In the genomic region with DNA sequence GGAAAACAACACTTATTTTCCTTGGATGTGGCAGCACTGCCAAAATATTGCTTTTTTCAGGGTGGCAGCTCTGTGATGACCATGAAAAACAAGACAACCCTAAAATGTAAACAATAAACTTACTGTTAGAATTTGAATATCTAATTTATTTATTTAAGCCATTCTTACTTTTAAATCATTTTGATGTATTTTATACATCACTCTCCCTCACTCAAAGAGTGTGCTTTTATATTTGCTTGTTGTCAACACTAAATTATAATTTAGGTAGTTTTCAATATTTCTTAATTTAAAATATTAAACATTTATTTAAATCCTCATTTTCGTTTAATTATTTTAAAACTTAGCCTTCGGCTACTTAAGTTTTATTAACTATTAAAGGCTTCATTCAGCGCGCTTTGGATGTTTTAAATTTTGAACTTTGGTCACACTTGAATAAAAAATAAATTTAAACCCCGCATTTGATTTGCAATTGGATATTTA, we compare ENCODE assay signal across 1 fruit fly cellular context.
TF ChIP-seq lines count a peak whose summit lies in the region.

A gene (minus strand): TSS at position 39 of the 480 bp plus-strand sequence.
A gene (plus strand): TSS at position 415 of the 480 bp plus-strand sequence.

TF ChIP-seq in whole organism, embryonic, 481 proteins besides CTCF, POLR2A, EP300 and RAD21 (continued from another document):
- no peak for TF ChIP-seq Doc2 (GFP tag; IDR thresholded peaks at IDR 0.05; lab: Robert Waterston, UW)
- no peak for TF ChIP-seq Neu2 (GFP tag; optimal IDR thresholded peaks at IDR 0.05; lab: Kevin White, UChicago; ENCODE audit: borderline replicate concordance)
- no peak for TF ChIP-seq Tbp (GFP tag; optimal IDR thresholded peaks at IDR 0.05; lab: Kevin White, UChicago)
- TF ChIP-seq CG17802 (tag; optimal IDR thresholded peaks at IDR 0.05; lab: Kevin White, UChicago), result no peak
- no peak for TF ChIP-seq Gsc (GFP tag; IDR thresholded peaks at IDR 0.05; lab: Robert Waterston, UW)
- TF ChIP-seq slbo (GFP tag; IDR thresholded peaks at IDR 0.05; lab: Robert Waterston, UW), result no peak
- TF ChIP-seq CG9817 (tag; optimal IDR thresholded peaks at IDR 0.05; lab: Kevin White, UChicago), result no peak
- TF ChIP-seq Deaf1 (tag; optimal IDR thresholded peaks at IDR 0.05; lab: Kevin White, UChicago), result no peak
- TF ChIP-seq CG11696 (GFP tag; IDR thresholded peaks at IDR 0.05; lab: Robert Waterston, UW), result no peak
- TF ChIP-seq fd3F (GFP tag; optimal IDR thresholded peaks at IDR 0.05; lab: Kevin White, UChicago), result no peak
- TF ChIP-seq NK7.1 (GFP tag; optimal IDR thresholded peaks at IDR 0.05; lab: Kevin White, UChicago), result no peak
- no peak for TF ChIP-seq org-1 (GFP tag; optimal IDR thresholded peaks at IDR 0.05; lab: Kevin White, UChicago)
- no peak for TF ChIP-seq CG2129 (GFP tag; IDR thresholded peaks at IDR 0.05; lab: Robert Waterston, UW; ENCODE audit: partially characterized antibody)
- TF ChIP-seq slp2 (GFP tag; optimal IDR thresholded peaks at IDR 0.05; lab: Kevin White, UChicago), result no peak
- no peak for TF ChIP-seq H15 (GFP tag; IDR thresholded peaks at IDR 0.05; lab: Robert Waterston, UW)
- TF ChIP-seq gcm2 (GFP tag; optimal IDR thresholded peaks at IDR 0.05; lab: Kevin White, UChicago), result no peak
- TF ChIP-seq CG10267 (tag; optimal IDR thresholded peaks at IDR 0.05; lab: Kevin White, UChicago), result peak; percentile 68
- no peak for TF ChIP-seq CG8359 (GFP tag; optimal IDR thresholded peaks at IDR 0.05; lab: Kevin White, UChicago; ENCODE audit: borderline replicate concordance)
- TF ChIP-seq Rfx (GFP tag; IDR thresholded peaks at IDR 0.05; lab: Robert Waterston, UW), result no peak
- TF ChIP-seq oc (tag; optimal IDR thresholded peaks at IDR 0.05; lab: Kevin White, UChicago), result no peak
- TF ChIP-seq pum (GFP tag; optimal IDR thresholded peaks at IDR 0.05; lab: Kevin White, UChicago), result no peak
- no peak for TF ChIP-seq gsb-n (tag; optimal IDR thresholded peaks at IDR 0.05; lab: Kevin White, UChicago)
- TF ChIP-seq mam (GFP tag; optimal IDR thresholded peaks at IDR 0.05; lab: Kevin White, UChicago), result peak; percentile 10
- TF ChIP-seq CG4404 (GFP tag; IDR thresholded peaks at IDR 0.05; lab: Robert Waterston, UW), result no peak
- no peak for TF ChIP-seq fru (optimal IDR thresholded peaks at IDR 0.05; lab: Kevin White, UChicago)
- no peak for TF ChIP-seq CG9609 (GFP tag; optimal IDR thresholded peaks at IDR 0.05; lab: Kevin White, UChicago)
- TF ChIP-seq croc (GFP tag; conservative IDR thresholded peaks at IDR 0.05; lab: Robert Waterston, UW), result no peak
- no peak for TF ChIP-seq CG34422 (GFP tag; IDR thresholded peaks at IDR 0.05; lab: Robert Waterston, UW)
- TF ChIP-seq tup (GFP tag; optimal IDR thresholded peaks at IDR 0.05; lab: Kevin White, UChicago), result no peak
- no peak for TF ChIP-seq CG9876 (GFP tag; optimal IDR thresholded peaks at IDR 0.05; lab: Kevin White, UChicago)
- no peak for TF ChIP-seq Scr (GFP tag; IDR thresholded peaks at IDR 0.05; lab: Robert Waterston, UW; ENCODE audit: partially characterized antibody)
- TF ChIP-seq CG6791 (GFP tag; IDR thresholded peaks at IDR 0.05; lab: Robert Waterston, UW; ENCODE audit: partially characterized antibody), result no peak
- no peak for TF ChIP-seq Ssrp (tag; optimal IDR thresholded peaks at IDR 0.05; lab: Kevin White, UChicago)
- no peak for TF ChIP-seq sna (GFP tag; IDR thresholded peaks at IDR 0.05; lab: Robert Waterston, UW; ENCODE audit: partially characterized antibody)
- TF ChIP-seq CG14710 (tag; optimal IDR thresholded peaks at IDR 0.05; lab: Kevin White, UChicago), result peak; percentile 98
- 0 out of 4 replicates have a peak, but pooled peaks have one; percentile 22 for TF ChIP-seq Dll (GFP tag; IDR thresholded peaks at IDR 0.05; lab: Robert Waterston, UW; ENCODE audit: partially characterized antibody)
- TF ChIP-seq CG8924 (tag; optimal IDR thresholded peaks at IDR 0.05; lab: Kevin White, UChicago), result peak; percentile 67
- no peak for TF ChIP-seq chinmo (GFP tag; IDR thresholded peaks at IDR 0.05; lab: Robert Waterston, UW; ENCODE audit: partially characterized antibody)
- TF ChIP-seq CG3407 (GFP tag; optimal IDR thresholded peaks at IDR 0.05; lab: Kevin White, UChicago), result no peak
- TF ChIP-seq CG12299 (tag; optimal IDR thresholded peaks at IDR 0.05; lab: Kevin White, UChicago), result no peak
- TF ChIP-seq CG12236 (GFP tag; optimal IDR thresholded peaks at IDR 0.05; lab: Kevin White, UChicago), result no peak
- TF ChIP-seq CG5953 (GFP tag; IDR thresholded peaks at IDR 0.05; lab: Robert Waterston, UW), result no peak
- peak; percentile 4 for TF ChIP-seq CG33557 (GFP tag; optimal IDR thresholded peaks at IDR 0.05; lab: Kevin White, UChicago)
- TF ChIP-seq Usf (GFP tag; optimal IDR thresholded peaks at IDR 0.05; lab: Kevin White, UChicago), result no peak
- no peak for TF ChIP-seq CkIIα-i1 (GFP tag; IDR thresholded peaks at IDR 0.05; lab: Robert Waterston, UW)
- TF ChIP-seq CG8281 (tag; optimal IDR thresholded peaks at IDR 0.05; lab: Kevin White, UChicago), result no peak
- no peak for TF ChIP-seq CG8089 (GFP tag; optimal IDR thresholded peaks at IDR 0.05; lab: Kevin White, UChicago)
- peak; percentile 98 for TF ChIP-seq ftz-f1 (GFP tag; optimal IDR thresholded peaks at IDR 0.05; lab: Kevin White, UChicago)
- TF ChIP-seq h (optimal IDR thresholded peaks at IDR 0.05; lab: Kevin White, UChicago), result no peak
- no peak for TF ChIP-seq cwo (GFP tag; optimal IDR thresholded peaks at IDR 0.05; lab: Kevin White, UChicago)
- TF ChIP-seq CG8290 (GFP tag; optimal IDR thresholded peaks at IDR 0.05; lab: Kevin White, UChicago), result no peak
- no peak for TF ChIP-seq CG8290 (tag; optimal IDR thresholded peaks at IDR 0.05; lab: Kevin White, UChicago)
- TF ChIP-seq D19B (GFP tag; optimal IDR thresholded peaks at IDR 0.05; lab: Kevin White, UChicago), result no peak
- no peak for TF ChIP-seq ttk (GFP tag; IDR thresholded peaks at IDR 0.05; lab: Robert Waterston, UW)
- no peak for TF ChIP-seq B-H2 (GFP tag; optimal IDR thresholded peaks at IDR 0.05; lab: Kevin White, UChicago)
- TF ChIP-seq her (GFP tag; optimal IDR thresholded peaks at IDR 0.05; lab: Kevin White, UChicago), result no peak
- TF ChIP-seq lab (GFP tag; optimal IDR thresholded peaks at IDR 0.05; lab: Kevin White, UChicago), result no peak
- TF ChIP-seq ind (GFP tag; optimal IDR thresholded peaks at IDR 0.05; lab: Kevin White, UChicago), result no peak
- no peak for TF ChIP-seq CG30431 (GFP tag; optimal IDR thresholded peaks at IDR 0.05; lab: Kevin White, UChicago)
- peak; percentile 7 for TF ChIP-seq D19A (tag; optimal IDR thresholded peaks at IDR 0.05; lab: Kevin White, UChicago)
- TF ChIP-seq dmrt11E (tag; optimal IDR thresholded peaks at IDR 0.05; lab: Kevin White, UChicago), result no peak
- TF ChIP-seq klu (GFP tag; IDR thresholded peaks at IDR 0.05; lab: Robert Waterston, UW), result no peak
- no peak for TF ChIP-seq CG7987 (GFP tag; optimal IDR thresholded peaks at IDR 0.05; lab: Kevin White, UChicago)
- no peak for TF ChIP-seq tap (tag; optimal IDR thresholded peaks at IDR 0.05; lab: Kevin White, UChicago)
